Worm (Caenorhabditis elegans) whole organism, L4/young adult: ENCODE measurements around the gene M01F1.8.

Experiments
- W03F9.2 ChIP-seq: fragments of 150-350 bp; optimal IDR thresholded peaks from 2 replicates; lab custom pipeline; 2014; ENCODE audit warnings: missing biosample characterization, missing genetic modification characterization
- dao-5 ChIP-seq: sonication (generic microtip); optimal IDR thresholded peaks from 2 replicates; lab custom pipeline; 2016; ENCODE audit warnings: missing genotype, missing genetic modification characterization, moderate library complexity, missing compliant biosample characterization
- him-1 ChIP-seq: sonication (generic microtip); optimal IDR thresholded peaks from 2 replicates; lab custom pipeline; 2016; ENCODE audit warnings: missing genotype, missing genetic modification reagents, missing genetic modification characterization, missing compliant biosample characterization

M01F1.8 gene

DNA sequence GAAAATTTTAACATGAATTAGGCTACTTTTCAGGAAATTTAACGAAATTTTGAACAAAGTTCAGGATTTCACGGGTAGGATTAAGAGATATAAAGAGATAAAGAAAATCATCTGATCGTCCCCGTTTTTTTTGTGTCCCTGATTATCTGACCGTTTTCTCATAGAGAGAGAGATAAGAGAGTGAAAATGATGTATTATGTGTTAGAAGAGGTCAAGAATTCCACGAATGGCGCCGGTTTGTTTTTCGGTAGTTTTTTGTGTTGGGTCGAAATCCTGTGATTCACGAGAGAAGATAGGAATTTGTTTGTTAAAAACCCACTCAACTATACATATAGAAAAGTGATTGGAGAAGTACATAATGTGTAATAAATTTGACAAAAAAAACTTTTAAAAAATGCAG is 15.2 kb downstream of the M01F1.8 start:
- TF ChIP-seq dao-5 (tag; lab: Kevin White, UChicago) (no peak), W03F9.2 (tag; lab: Kevin White, UChicago) (no peak), him-1 (tag; lab: Kevin White, UChicago) (no peak)

DNA sequence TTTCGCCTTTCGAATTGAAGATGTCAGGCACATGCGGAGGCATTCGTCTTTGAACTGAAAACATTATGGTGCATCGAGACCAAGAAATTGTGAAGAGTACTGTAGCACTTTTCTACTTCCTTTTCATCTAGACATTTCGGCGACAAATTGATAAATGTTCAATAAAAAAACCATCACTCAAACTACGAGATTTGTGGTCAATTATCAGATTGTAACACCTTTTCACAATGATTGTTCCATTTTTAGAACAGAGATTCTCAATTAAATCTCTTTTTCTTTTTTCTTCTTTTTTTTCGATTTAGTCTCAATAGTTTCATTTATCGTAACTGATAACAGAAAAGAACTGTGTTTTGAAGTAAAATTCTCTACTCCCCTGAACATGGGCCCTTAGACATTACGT is 16.3 kb downstream of the M01F1.8 start:
- no peak for TF ChIP-seq W03F9.2 (tag; lab: Kevin White, UChicago)
- no peak for TF ChIP-seq him-1 (tag; lab: Kevin White, UChicago)
- no peak for TF ChIP-seq dao-5 (tag; lab: Kevin White, UChicago)

DNA sequence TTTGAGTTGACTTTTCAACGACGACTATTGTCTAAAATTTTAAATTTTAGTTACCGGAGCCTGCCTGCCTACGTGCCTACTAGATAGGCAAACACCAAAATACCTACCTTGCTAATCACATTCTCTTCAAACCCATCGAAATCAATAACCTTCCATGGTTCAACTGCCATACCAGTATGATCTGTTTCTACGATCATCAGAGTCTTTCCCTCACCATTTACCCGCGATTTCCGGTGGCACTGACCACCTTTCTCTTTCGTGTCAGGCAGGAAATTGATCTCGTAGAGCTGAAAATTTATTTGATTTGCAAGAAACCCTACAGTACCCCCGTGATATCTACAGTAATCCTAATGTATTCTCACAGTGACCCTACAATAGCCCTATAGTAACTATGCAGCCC is 17.4 kb downstream of the M01F1.8 start:
- TF ChIP-seq him-1 (tag; lab: Kevin White, UChicago) (no peak), dao-5 (tag; lab: Kevin White, UChicago) (no peak), W03F9.2 (tag; lab: Kevin White, UChicago) (no peak)

DNA sequence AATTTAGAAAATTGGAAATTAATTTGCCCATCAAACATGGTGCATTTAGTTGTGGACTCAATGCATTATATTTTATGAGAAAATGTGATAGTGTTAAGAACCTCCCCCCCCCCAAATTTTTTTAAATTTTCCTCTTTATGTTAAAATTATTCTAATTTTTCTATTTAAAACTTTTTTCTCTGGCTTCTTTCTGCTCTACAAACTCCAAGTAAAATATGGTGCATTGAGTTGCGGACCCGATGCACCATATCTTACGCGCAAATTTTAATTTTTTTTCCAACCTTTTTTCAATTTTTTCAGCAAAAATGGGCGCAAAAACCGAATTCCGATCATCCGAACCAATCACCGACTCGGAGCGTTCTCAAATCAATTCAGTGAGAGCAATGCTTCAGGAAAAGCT is 20.1 kb downstream of the M01F1.8 start, which contains the start of gene C34C12.6:
TSS of gene C34C12.6 (plus strand) at position 301 of the 400 bp plus-strand sequence.
- TF ChIP-seq W03F9.2 (tag; lab: Kevin White, UChicago) (no peak), dao-5 (tag; lab: Kevin White, UChicago) (no peak), him-1 (tag; lab: Kevin White, UChicago) (no peak)

DNA sequence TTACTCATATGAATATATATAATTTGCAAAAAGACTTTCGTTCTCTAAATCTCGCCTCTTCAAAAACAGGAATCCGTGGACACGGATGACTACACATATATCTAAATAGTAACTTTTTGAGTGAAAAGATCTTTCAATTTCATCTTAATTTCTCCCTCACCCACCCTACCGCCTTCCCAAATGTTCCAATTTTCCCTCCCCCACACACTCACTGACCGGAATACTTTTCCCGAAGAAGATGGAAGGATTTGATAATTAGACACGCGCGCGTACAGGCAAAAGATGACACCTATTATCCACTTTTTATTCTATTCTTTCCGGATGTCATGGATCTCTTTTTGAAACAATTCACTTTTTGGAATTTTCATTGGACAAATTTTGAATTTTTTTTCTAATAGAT is 21.4 kb downstream of the M01F1.8 start:
- TF ChIP-seq him-1 (tag; lab: Kevin White, UChicago): no peak
- no peak for TF ChIP-seq W03F9.2 (tag; lab: Kevin White, UChicago)
- no peak for TF ChIP-seq dao-5 (tag; lab: Kevin White, UChicago)

DNA sequence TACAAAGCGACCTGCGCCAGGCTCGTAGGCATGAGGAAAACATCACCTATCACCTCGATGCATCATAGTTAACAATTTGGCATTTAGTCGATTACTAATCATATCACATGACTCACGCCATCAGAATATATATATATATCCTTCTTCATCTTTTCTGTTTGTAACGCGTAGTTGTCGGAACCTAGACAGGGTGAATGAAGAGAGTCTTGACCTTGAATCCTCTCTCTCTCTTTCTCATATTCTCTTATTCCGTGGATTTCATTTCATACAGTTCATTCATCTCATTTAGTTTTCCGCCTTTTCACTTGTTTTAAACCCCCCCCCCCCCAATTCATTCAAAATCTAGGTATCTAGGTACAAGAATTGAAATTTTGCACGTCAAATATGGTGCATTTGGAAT is 22.1 kb downstream of the M01F1.8 start:
- TF ChIP-seq W03F9.2 (tag; lab: Kevin White, UChicago) (no peak), him-1 (tag; lab: Kevin White, UChicago) (no peak), dao-5 (tag; lab: Kevin White, UChicago) (no peak)

DNA sequence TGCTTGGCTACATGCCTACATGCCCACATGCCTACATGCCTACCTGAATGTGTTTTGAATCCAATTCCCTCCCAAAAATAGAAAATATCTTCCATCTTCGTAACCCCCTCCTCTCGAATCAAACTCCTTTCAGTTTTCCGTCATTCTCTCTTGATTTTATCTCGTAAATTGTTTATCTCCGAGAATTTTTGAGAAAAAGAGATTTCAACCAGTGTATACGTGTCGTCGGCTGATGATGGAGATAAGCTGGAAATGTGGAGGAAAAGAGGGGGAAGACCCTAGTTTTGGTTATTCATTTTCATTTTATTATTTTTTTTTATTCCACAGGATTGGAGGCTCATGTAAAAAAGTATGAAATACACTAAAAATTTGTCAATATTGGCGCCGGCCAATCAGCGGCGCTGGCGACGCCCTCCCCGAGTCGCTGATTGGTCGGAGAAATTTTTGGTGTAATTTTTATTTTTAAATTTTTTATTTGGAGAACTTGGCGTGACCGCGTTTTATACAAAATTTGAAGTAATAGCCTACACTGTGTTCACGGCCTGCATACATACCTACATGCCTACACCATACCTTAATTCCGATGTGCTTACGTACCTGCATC is 23.5 kb downstream of the M01F1.8 start:
- TF ChIP-seq him-1 (tag; lab: Kevin White, UChicago) (no peak), dao-5 (tag; lab: Kevin White, UChicago) (no peak), W03F9.2 (tag; lab: Kevin White, UChicago) (no peak)

DNA sequence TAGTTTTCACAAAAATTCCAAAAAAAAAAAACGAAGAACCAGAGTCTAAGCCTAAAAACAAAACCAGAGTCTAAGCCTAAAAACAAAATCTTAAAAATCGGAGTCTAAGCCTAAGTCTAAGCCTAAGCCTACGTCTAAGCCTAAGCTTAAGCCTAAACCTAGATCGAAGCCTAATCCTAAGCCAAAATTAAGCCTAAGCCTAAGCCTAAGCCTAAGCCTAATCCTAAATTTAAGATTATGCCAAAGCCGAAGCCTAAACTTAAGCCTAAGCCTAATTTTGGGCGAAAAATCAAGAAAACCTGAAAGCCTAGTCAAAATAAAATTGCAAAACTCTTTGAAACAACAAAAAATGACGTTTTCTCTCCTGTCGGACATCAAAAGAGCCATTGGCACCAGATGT is 25.0 kb downstream of the M01F1.8 start:
- TF ChIP-seq him-1 (tag; lab: Kevin White, UChicago) (no peak), dao-5 (tag; lab: Kevin White, UChicago) (no peak), W03F9.2 (tag; lab: Kevin White, UChicago) (no peak)

DNA sequence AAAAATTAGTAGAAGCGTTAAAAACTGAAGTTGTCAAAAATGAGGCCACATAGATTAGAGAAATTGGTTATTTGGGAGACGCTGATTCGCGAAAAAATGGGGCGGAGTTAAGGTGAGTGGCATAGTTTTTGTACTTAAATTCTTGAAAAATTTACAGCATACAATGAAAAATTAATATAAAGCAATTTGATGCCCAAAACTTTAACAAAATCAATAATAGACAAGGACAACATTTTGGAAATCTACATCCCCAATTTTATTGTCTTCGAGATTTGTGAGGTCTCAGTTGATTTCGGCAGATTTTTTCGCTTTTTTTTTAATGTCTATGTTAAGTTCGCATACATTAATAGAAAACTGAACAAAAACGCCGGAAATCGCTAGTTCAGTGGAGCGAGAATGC is 26.1 kb downstream of the M01F1.8 start:
- TF ChIP-seq dao-5 (tag; lab: Kevin White, UChicago): no peak
- TF ChIP-seq W03F9.2 (tag; lab: Kevin White, UChicago): no peak
- no peak for TF ChIP-seq him-1 (tag; lab: Kevin White, UChicago)

DNA sequence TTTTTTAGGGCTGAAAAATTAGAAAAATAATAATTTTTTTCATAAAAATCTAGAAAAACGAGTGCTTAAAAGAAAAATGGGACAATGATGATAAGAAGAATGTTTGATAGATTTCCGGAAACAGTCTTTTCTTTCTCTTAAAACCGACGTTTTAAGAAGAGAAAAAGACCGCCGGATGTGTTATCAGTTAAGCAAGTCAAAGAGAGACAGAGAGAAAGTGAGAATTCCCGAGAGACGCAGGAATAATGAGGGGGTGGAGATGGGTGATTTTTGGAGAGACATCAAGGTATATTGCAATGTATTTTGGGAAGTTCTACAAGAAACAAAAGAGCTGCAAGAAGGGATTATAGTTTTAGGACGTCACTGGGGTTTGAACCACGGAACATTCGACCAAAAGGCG is 26.9 kb downstream of the M01F1.8 start, which contains the start of gene C34C12.9:
TSS of gene C34C12.9 (minus strand) at position 16 of the 400 bp plus-strand sequence.
- TF ChIP-seq W03F9.2 (tag; lab: Kevin White, UChicago): no peak
- no peak for TF ChIP-seq him-1 (tag; lab: Kevin White, UChicago)
- TF ChIP-seq dao-5 (tag; lab: Kevin White, UChicago): no peak

DNA sequence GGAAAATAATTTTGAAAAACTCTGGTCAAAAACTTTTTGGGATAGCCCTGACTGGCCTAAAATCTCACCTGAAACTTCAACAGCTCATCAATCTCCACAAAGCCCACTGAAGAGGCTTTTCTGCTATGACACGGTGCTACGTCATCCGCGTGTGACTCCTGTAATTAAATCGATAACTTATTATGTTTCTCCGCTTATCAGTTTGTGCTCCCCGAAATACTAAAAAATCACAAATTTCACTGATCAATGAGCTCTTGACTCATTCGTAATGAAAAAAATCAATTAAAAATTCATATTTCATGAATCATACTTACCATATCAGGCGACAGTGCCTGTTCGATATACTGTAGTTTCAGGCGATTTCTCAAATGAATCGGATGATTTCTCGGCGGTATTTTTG is 27.3 kb downstream of the M01F1.8 start:
- no peak for TF ChIP-seq W03F9.2 (tag; lab: Kevin White, UChicago)
- no peak for TF ChIP-seq dao-5 (tag; lab: Kevin White, UChicago)
- TF ChIP-seq him-1 (tag; lab: Kevin White, UChicago): no peak

DNA sequence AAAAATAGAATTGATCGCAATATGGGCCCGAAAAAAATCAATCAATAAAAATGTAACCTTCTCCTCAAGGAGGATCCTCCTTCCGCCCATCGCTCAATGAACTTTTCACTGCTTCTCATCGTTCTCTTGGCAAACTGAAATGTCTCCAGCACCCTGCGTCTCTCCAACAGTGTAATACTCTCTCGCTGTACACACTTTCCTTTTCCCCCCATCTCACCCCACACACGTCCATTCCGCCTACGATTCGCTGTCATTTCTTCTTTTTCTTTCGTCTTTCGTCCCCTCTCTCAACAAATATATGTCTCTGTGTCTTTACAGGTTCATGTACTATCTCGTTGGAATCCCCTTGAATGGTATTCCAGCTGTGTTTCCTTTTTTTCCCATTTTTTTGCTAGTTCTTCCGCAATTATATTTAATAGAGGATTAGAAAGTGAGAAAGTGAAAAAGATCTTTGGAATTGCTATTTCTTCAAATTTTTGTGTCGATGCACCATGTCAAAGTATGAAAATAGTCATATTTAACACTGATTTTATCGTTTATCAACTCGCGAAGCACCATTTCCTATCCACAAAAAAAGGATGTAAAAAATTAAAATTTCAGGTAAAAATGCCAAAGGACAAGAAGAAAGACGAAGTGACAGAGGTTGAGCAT is 30.8 kb downstream of the M01F1.8 start, which contains the start of gene rsu-1:
TSS of gene rsu-1 (plus strand) at position 601 of the 651 bp plus-strand sequence.
- TF ChIP-seq W03F9.2 (tag; lab: Kevin White, UChicago) (no peak), dao-5 (tag; lab: Kevin White, UChicago) (no peak), him-1 (tag; lab: Kevin White, UChicago) (no peak)

DNA sequence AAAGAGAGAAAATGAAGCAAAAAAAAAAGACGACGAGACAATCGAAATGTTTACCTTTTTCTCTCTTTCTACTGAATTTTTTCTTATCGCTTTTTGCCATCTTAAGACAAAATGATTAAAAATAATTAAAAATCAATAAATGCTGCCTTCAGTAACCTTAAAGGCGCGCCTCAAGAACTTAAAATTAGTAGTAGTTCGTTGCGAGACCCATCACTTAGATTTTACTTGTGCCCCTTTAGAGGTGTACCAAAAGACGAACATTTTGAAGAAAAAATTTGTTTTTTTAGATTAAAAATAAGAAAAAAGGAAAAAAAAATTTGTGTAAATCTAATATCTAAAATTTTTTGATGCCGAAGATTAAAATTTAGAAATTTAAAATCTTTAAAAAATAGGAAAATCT is 31.4 kb downstream of the M01F1.8 start:
- no peak for TF ChIP-seq W03F9.2 (tag; lab: Kevin White, UChicago)
- TF ChIP-seq dao-5 (tag; lab: Kevin White, UChicago): no peak
- no peak for TF ChIP-seq him-1 (tag; lab: Kevin White, UChicago)

DNA sequence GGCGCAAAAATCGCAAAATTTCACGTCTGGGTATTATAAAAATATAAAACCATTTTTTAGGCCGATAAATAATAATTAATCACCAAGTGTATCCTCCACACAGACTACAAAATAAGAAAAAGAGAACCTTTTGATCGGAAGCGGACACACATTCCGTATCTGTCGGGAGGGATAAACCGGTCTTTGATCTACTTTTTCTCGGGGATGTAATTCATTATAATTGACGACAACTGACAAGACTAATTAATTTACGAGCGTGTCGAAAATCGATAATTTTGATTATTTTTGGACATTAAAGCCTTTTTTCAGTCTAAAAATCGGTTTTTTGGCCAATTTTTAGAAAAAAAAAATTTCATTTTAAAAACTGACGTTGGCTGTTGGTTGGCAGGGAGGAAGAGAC is 31.9 kb downstream of the M01F1.8 start:
- no peak for TF ChIP-seq him-1 (tag; lab: Kevin White, UChicago)
- TF ChIP-seq dao-5 (tag; lab: Kevin White, UChicago): no peak
- no peak for TF ChIP-seq W03F9.2 (tag; lab: Kevin White, UChicago)
